Worm (Caenorhabditis elegans) whole organism, late embryonic: ENCODE data around the gene srg-13.

Source experiments
- C08G9.2 ChIP-seq: sonication (generic microtip); optimal IDR thresholded peaks from 2 replicates; lab custom pipeline; 2016; ENCODE audit warnings: mild to moderate bottlenecking, missing genetic modification characterization, moderate library complexity, missing compliant biosample characterization
- C38D4.7 ChIP-seq: fragments of 200-800 bp; sonication (Bioruptor generic); optimal IDR thresholded peaks from 2 replicates; lab custom pipeline; 2018; ENCODE audit warnings: mild to moderate bottlenecking, missing genetic modification characterization, moderate library complexity, missing compliant biosample characterization
- F13H6.1 ChIP-seq: sonication (generic microtip); optimal IDR thresholded peaks from 2 replicates; lab custom pipeline; 2016; ENCODE audit warnings: missing genetic modification characterization, missing compliant biosample characterization
- Y22D7AL.16 ChIP-seq: sonication (generic microtip); optimal IDR thresholded peaks from 2 replicates; lab custom pipeline; 2016; ENCODE audit warnings: missing genetic modification characterization, missing compliant biosample characterization
- ahr-1 ChIP-seq: sonication (generic microtip); optimal IDR thresholded peaks from 2 replicates; lab custom pipeline; 2016; ENCODE audit warnings: missing genetic modification characterization, missing compliant biosample characterization
- ceh-14 ChIP-seq: sonication (generic microtip); optimal IDR thresholded peaks from 2 replicates; lab custom pipeline; 2016; ENCODE audit warnings: missing genotype, missing genetic modification characterization, missing compliant biosample characterization
- ceh-18 ChIP-seq: sonication (generic microtip); optimal IDR thresholded peaks from 2 replicates; lab custom pipeline; 2016; ENCODE audit warnings: missing genetic modification characterization, missing compliant biosample characterization
- ceh-19 ChIP-seq: fragments of 200-800 bp; sonication (Bioruptor generic); optimal IDR thresholded peaks from 2 replicates; lab custom pipeline; 2018; ENCODE audit warnings: mild to moderate bottlenecking, missing genetic modification characterization, missing compliant biosample characterization
- ceh-30 ChIP-seq: fragments of 150-350 bp; optimal IDR thresholded peaks from 2 replicates; lab custom pipeline; 2014; ENCODE audit warnings: missing biosample characterization, missing genetic modification characterization
- ceh-31 ChIP-seq: sonication (generic microtip); optimal IDR thresholded peaks from 2 replicates; lab custom pipeline; 2016; ENCODE audit warnings: missing genetic modification characterization, missing compliant biosample characterization
- ceh-34 ChIP-seq: sonication (generic microtip); optimal IDR thresholded peaks from 2 replicates; lab custom pipeline; 2016; ENCODE audit warnings: mild to moderate bottlenecking, missing genetic modification characterization, missing compliant biosample characterization
- ceh-48 ChIP-seq: sonication (generic microtip); optimal IDR thresholded peaks from 2 replicates; lab custom pipeline; 2016; ENCODE audit warnings: missing genetic modification characterization, inconsistent platforms, missing compliant biosample characterization
- ceh-9 ChIP-seq: sonication (generic microtip); optimal IDR thresholded peaks from 2 replicates; lab custom pipeline; 2016; ENCODE audit warnings: mild to moderate bottlenecking, missing genetic modification characterization, inconsistent platforms, missing compliant biosample characterization
- elt-4 ChIP-seq: sonication (generic microtip); optimal IDR thresholded peaks from 2 replicates; lab custom pipeline; 2016; ENCODE audit warnings: missing genetic modification characterization, missing compliant biosample characterization
- fax-1 ChIP-seq: sonication (generic microtip); optimal IDR thresholded peaks from 2 replicates; lab custom pipeline; 2016; ENCODE audit warnings: missing genotype, missing genetic modification characterization, missing compliant biosample characterization
- fkh-10 ChIP-seq: fragments of 150-350 bp; optimal IDR thresholded peaks from 2 replicates; lab custom pipeline; 2014; ENCODE audit warnings: missing biosample characterization, missing genetic modification reagents, missing genetic modification characterization
- hlh-15 ChIP-seq: sonication (generic microtip); optimal IDR thresholded peaks from 2 replicates; lab custom pipeline; 2016; ENCODE audit warnings: missing genetic modification characterization, missing compliant biosample characterization
- hlh-30 ChIP-seq: sonication (generic microtip); optimal IDR thresholded peaks from 2 replicates; lab custom pipeline; 2017; ENCODE audit warnings: antibody characterized with exemption, missing genetic modification characterization, missing compliant biosample characterization; ENCODE audit not compliant: insufficient read depth
- madf-2 ChIP-seq: sonication (generic microtip); optimal IDR thresholded peaks from 2 replicates; lab custom pipeline; 2017; ENCODE audit warnings: missing genetic modification characterization, missing compliant biosample characterization
- mec-3 ChIP-seq: sonication (generic microtip); optimal IDR thresholded peaks from 2 replicates; lab custom pipeline; 2016; ENCODE audit warnings: borderline replicate concordance, missing genetic modification characterization, missing compliant biosample characterization
- nfya-1 ChIP-seq: sonication (generic microtip); optimal IDR thresholded peaks from 2 replicates; lab custom pipeline; 2017; ENCODE audit warnings: missing genetic modification characterization, mild to moderate bottlenecking, missing compliant biosample characterization, antibody characterized with exemption, moderate library complexity
- npax-4 ChIP-seq: sonication (generic microtip); optimal IDR thresholded peaks from 2 replicates; lab custom pipeline; 2016; ENCODE audit warnings: missing genetic modification characterization, missing compliant biosample characterization
- pag-3 ChIP-seq: sonication (generic microtip); optimal IDR thresholded peaks from 2 replicates; lab custom pipeline; 2016; ENCODE audit warnings: missing compliant biosample characterization, missing genetic modification characterization, borderline replicate concordance
- pat-9 ChIP-seq: fragments of 200-800 bp; sonication (Bioruptor generic); optimal IDR thresholded peaks from 2 replicates; lab custom pipeline; 2018; ENCODE audit warnings: mild to moderate bottlenecking, missing genetic modification characterization, moderate library complexity, missing compliant biosample characterization
- pax-1 ChIP-seq: fragments of 150-350 bp; optimal IDR thresholded peaks from 2 replicates; lab custom pipeline; 2014; ENCODE audit warnings: missing biosample characterization, missing genetic modification characterization
- pha-2 ChIP-seq: sonication (generic microtip); optimal IDR thresholded peaks from 2 replicates; lab custom pipeline; 2017; ENCODE audit warnings: mild to moderate bottlenecking, missing genetic modification characterization, missing compliant biosample characterization
- pha-4 ChIP-seq: fragments of 150-350 bp; optimal IDR thresholded peaks from 2 replicates; lab custom pipeline; 2018; ENCODE audit warnings: missing biosample characterization, missing genetic modification reagents, missing genetic modification characterization
- pqm-1 ChIP-seq: sonication (generic microtip); optimal IDR thresholded peaks from 2 replicates; lab custom pipeline; 2016; ENCODE audit warnings: missing genetic modification characterization, missing compliant biosample characterization
- pros-1 ChIP-seq: fragments of 150-350 bp; optimal IDR thresholded peaks from 2 replicates; lab custom pipeline; 2014; ENCODE audit warnings: missing biosample characterization, missing genetic modification reagents, missing genetic modification characterization
- ref-2 ChIP-seq: sonication (generic microtip); optimal IDR thresholded peaks from 2 replicates; lab custom pipeline; 2016; ENCODE audit warnings: missing genetic modification characterization, missing compliant biosample characterization
- rnt-1 ChIP-seq: sonication (generic microtip); optimal IDR thresholded peaks from 2 replicates; lab custom pipeline; 2016; ENCODE audit warnings: missing genetic modification characterization, missing compliant biosample characterization
- sdc-2 ChIP-seq: sonication (generic microtip); optimal IDR thresholded peaks from 2 replicates; lab custom pipeline; 2016; ENCODE audit warnings: missing genotype, missing genetic modification characterization, missing compliant biosample characterization
- sox-2 ChIP-seq: fragments of 200-800 bp; sonication (Bioruptor generic); IDR thresholded peaks from 2 replicates; pipeline ENCODE4 v1.3.6; 2022; ENCODE audit warnings: missing genetic modification reagents, missing genetic modification characterization, missing compliant biosample characterization
- ttx-3 ChIP-seq: sonication (generic microtip); optimal IDR thresholded peaks from 2 replicates; lab custom pipeline; 2016; ENCODE audit warnings: missing genetic modification reagents, missing genetic modification characterization, missing compliant biosample characterization
- unc-3 ChIP-seq, 2 experiments: fragments of 200-800 bp in 1 of 2; sonication (Bioruptor generic) in 1 of 2; sonication (generic microtip) in 1 of 2; conservative IDR thresholded peaks in 1 of 2; optimal IDR thresholded peaks in 1 of 2; 2 replicates each; pipeline versions ENCODE4 v1.3.6 to Lab custom; 2016 to 2022; ENCODE audit warnings: missing compliant biosample characterization in 2 of 2, missing genetic modification characterization in 2 of 2, missing genetic modification reagents in 1 of 2
- unc-42 ChIP-seq: sonication (generic microtip); optimal IDR thresholded peaks from 2 replicates; lab custom pipeline; 2016; ENCODE audit warnings: missing genotype, missing genetic modification characterization, missing compliant biosample characterization
- unc-86 ChIP-seq: sonication (generic microtip); optimal IDR thresholded peaks from 2 replicates; lab custom pipeline; 2016; ENCODE audit warnings: missing genetic modification characterization, missing compliant biosample characterization
- ztf-16 ChIP-seq: sonication (generic microtip); optimal IDR thresholded peaks from 2 replicates; lab custom pipeline; 2017; ENCODE audit warnings: missing genetic modification characterization, missing compliant biosample characterization

srg-13 gene

ce11 chrIII:4628165-4628564 is 43.9 kb upstream of the srg-13 start, which contains the start of gene clec-151:
Gene clec-151, plus strand, starts transcription at chrIII:4628465.
- no peak for TF ChIP-seq unc-86 (tag; lab: Kevin White, UChicago)
- TF ChIP-seq ceh-19 (GFP tag; lab: Kevin White, UChicago): no peak
- no peak for TF ChIP-seq nfya-1 (tag; lab: Kevin White, UChicago)
- TF ChIP-seq unc-3 (GFP tag; conservative IDR thresholded peaks at IDR 0.05; lab: Robert Waterston, UW): no peak
- no peak for TF ChIP-seq unc-3 (tag; optimal IDR thresholded peaks at IDR 0.05; lab: Kevin White, UChicago)
- TF ChIP-seq ref-2 (tag; lab: Kevin White, UChicago): no peak
- TF ChIP-seq fax-1 (tag; lab: Kevin White, UChicago): no peak
- TF ChIP-seq ceh-30: no peak
- no peak for TF ChIP-seq hlh-15 (tag; lab: Kevin White, UChicago)
- no peak for TF ChIP-seq pag-3 (tag; lab: Kevin White, UChicago)
- no peak for TF ChIP-seq ceh-31 (tag; lab: Kevin White, UChicago)
- TF ChIP-seq fkh-10: no peak
- TF ChIP-seq sdc-2 (tag; lab: Kevin White, UChicago): no peak
- no peak for TF ChIP-seq ttx-3
- TF ChIP-seq pqm-1: no peak
- no peak for TF ChIP-seq sox-2
- TF ChIP-seq npax-4 (tag; lab: Kevin White, UChicago): no peak
- no peak for TF ChIP-seq elt-4
- TF ChIP-seq mec-3: no peak

ce11 chrIII:4634947-4635346 is 37.1 kb upstream of the srg-13 start, which contains the start of gene clec-153:
Gene clec-153, plus strand, starts transcription at chrIII:4635247.
- TF ChIP-seq pat-9 (tag; lab: Kevin White, UChicago) (no peak), elt-4 (no peak)

ce11 chrIII:4643262-4643661 is 28.8 kb upstream of the srg-13 start, which contains the start of gene pfas-1:
Gene pfas-1, minus strand, starts transcription at chrIII:4643310.
- TF ChIP-seq F13H6.1 (tag; lab: Kevin White, UChicago): no peak
- no peak for TF ChIP-seq ceh-19 (GFP tag; lab: Kevin White, UChicago)
- no peak for TF ChIP-seq ceh-48 (tag; lab: Kevin White, UChicago)
- no peak for TF ChIP-seq pha-2 (tag; lab: Kevin White, UChicago)

ce11 chrIII:4646246-4646645 is 25.8 kb upstream of the srg-13 start, which contains the start of gene pqn-29:
Gene pqn-29, minus strand, starts transcription at chrIII:4646346.
- TF ChIP-seq pha-4 (tag; lab: Kevin White, UChicago) (no peak), elt-4 (no peak), Y22D7AL.16 (tag; lab: Kevin White, UChicago) (no peak), hlh-30 (tag; lab: Kevin White, UChicago) (no peak), pat-9 (tag; lab: Kevin White, UChicago) (no peak), pag-3 (tag; lab: Kevin White, UChicago) (no peak), C08G9.2 (no peak), ceh-9 (tag; lab: Kevin White, UChicago) (no peak)
- TF ChIP-seq, all 69 proteins: peak for 0

- no peak for TF ChIP-seq C38D4.7 (GFP tag; lab: Kevin White, UChicago)
- no peak for TF ChIP-seq pros-1 (tag; lab: Kevin White, UChicago)
- no peak for TF ChIP-seq ceh-14 (tag; lab: Kevin White, UChicago)
- no peak for TF ChIP-seq madf-2 (tag; lab: Kevin White, UChicago)
- no peak for TF ChIP-seq unc-42 (tag; lab: Kevin White, UChicago)
These were observed 24.7 kb upstream of the srg-13 start for ce11 chrIII:4647341-4647740.

ce11 chrIII:4647878-4648277 is 24.2 kb upstream of the srg-13 start, which contains the start of gene T23F11.6:
Gene T23F11.6, minus strand, starts transcription at chrIII:4647922.
- TF ChIP-seq madf-2 (tag; lab: Kevin White, UChicago) (no peak), ahr-1 (no peak), ceh-18 (tag; lab: Kevin White, UChicago) (no peak), C08G9.2 (no peak), rnt-1 (tag; lab: Kevin White, UChicago) (no peak), pax-1 (no peak), ztf-16 (tag; lab: Kevin White, UChicago) (no peak), ceh-34 (tag; lab: Kevin White, UChicago) (no peak), sdc-2 (tag; lab: Kevin White, UChicago) (no peak)
